Worm (Caenorhabditis elegans) whole organism, mixed stage, embryonic: ENCODE results near the gene zip-7.
"Not testable (repeated sequence)": the region's sequence is repeated elsewhere in the genome, so short reads cannot be mapped to it uniquely, and the experiment has no call there.

Experiments used
- mab-5 ChIP-seq: fragments of 150-350 bp; optimal IDR thresholded peaks from 2 replicates; lab custom pipeline; 2014; ENCODE audit warnings: missing biosample characterization, missing genetic modification characterization
- mep-1 ChIP-seq: fragments of 150-350 bp; optimal IDR thresholded peaks from 2 replicates; lab custom pipeline; 2017; ENCODE audit warnings: missing biosample characterization, missing genetic modification reagents, missing genetic modification characterization, inconsistent platforms
- mls-2 ChIP-seq: sonication (generic microtip); optimal IDR thresholded peaks from 2 replicates; lab custom pipeline; 2016; ENCODE audit warnings: mild to moderate bottlenecking, missing genetic modification characterization, moderate library complexity, missing compliant biosample characterization

zip-7 gene

DNA sequence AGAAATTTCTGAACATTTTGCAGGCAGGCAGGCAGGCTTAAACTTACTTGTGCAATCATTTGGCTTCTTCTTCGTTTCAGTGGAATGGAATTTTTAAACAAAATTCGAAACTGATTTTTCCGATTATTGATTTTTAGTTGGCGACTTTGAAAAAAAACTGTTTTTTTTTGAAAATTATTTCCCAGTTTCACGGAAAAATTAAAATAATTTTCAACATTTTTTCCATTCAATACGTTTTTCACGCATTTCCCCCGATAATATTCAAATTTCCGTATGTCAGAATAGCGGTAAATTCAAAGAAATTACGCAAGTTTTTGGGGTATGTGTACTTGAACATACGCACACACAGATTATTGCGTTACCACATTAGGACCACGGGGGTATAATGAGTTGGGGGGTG lies 34.6 kb downstream of the zip-7 start, which contains the start of gene VY10G11R.1:
Gene VY10G11R.1 (minus strand): TSS at position 101 of the 400 bp plus-strand sequence.
- not testable (repeated sequence) for TF ChIP-seq mls-2; mep-1 (tag; lab: Kevin White, UChicago); mab-5 (tag; lab: Kevin White, UChicago)
- TF ChIP-seq, all 35 proteins: peak for 0; not testable (repeated sequence) for 35
